Fruit fly (Drosophila melanogaster): ENCODE results near the gene dl.

The dl gene

DNA sequence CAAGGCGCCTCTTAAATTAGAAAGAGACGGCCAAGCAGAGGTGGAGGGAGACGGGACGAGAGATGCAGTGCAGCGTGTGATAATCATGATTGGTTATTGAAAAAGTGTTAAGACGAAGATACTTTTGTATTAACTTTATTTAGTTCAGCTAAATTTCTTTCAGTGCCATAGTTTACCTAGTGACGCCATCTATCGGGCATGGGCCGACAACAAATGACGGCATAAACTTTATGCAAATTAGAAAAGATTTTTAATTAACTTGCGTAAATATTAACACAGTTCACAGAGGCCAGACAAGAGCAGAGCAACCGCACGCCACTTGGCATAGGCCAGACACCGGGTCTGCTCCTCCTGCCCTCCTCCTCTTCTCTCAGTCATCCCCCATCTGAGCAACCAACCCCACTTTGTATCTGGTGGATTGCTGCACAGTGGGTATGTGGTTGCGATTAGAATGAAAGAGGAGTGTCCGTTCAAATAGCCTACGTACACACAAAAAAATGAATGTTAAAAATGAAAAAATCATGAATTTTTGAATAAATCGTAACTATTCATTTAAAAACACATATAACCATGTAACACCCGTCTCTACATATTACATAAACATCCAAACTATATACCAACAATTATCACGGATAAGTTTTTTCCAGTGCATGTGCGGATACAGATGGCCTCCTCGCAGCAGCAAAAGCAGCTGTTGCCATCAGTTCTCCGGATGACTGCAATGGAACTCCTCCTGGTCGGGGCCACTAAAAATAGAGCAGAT, 15.9 kb upstream of the dl start (continued):
- TF ChIP-seq lilli (GFP tag; optimal IDR thresholded peaks at IDR 0.05) (peak; percentile 76), CG14014 (GFP tag; IDR thresholded peaks at IDR 0.05) (peak; percentile 60; the same call in 1 of the 2 replicates), MTF-1 (GFP tag; optimal IDR thresholded peaks at IDR 0.05; ENCODE audit: borderline replicate concordance) (peak; percentile 52), CG8478 (optimal IDR thresholded peaks at IDR 0.05) (no peak), Drgx (GFP tag; IDR thresholded peaks at IDR 0.05) (peak; percentile 88), bigmax (GFP tag; optimal IDR thresholded peaks at IDR 0.05) (no peak), CG6175 (GFP tag; IDR thresholded peaks at IDR 0.05) (0 out of 3 replicates have a peak, but pooled peaks have one; percentile 35), CG10366 (GFP tag; IDR thresholded peaks at IDR 0.05) (peak; percentile 74), Six4 (GFP tag; optimal IDR thresholded peaks at IDR 0.05) (peak; percentile 84), CG13123 (GFP tag; optimal IDR thresholded peaks at IDR 0.05) (peak; percentile 47), BtbVII (GFP tag; optimal IDR thresholded peaks at IDR 0.05) (peak; percentile 65), esg (GFP tag; conservative IDR thresholded peaks at IDR 0.05) (peak; percentile 85), Lhr (GFP tag; optimal IDR thresholded peaks at IDR 0.05) (peak; percentile 41), CG9876 (GFP tag; optimal IDR thresholded peaks at IDR 0.05) (peak; percentile 74), slou (GFP tag; optimal IDR thresholded peaks at IDR 0.05) (peak; percentile 73), bcd (GFP tag; optimal IDR thresholded peaks at IDR 0.05) (peak; percentile 75), CG11093 (GFP tag; IDR thresholded peaks at IDR 0.05) (peak; percentile 59; the same call in 2 of the 3 replicates), twi (tag; optimal IDR thresholded peaks at IDR 0.05) (peak; percentile 87), CG7556 (GFP tag; optimal IDR thresholded peaks at IDR 0.05) (peak; percentile 85), lola (GFP tag; optimal IDR thresholded peaks at IDR 0.05) (peak in 1 of 3 experiments; percentile 81), CG10979 (tag; optimal IDR thresholded peaks at IDR 0.05) (peak; percentile 89), H2.0 (GFP tag; IDR thresholded peaks at IDR 0.05) (peak; percentile 69), CG33213 (GFP tag; optimal IDR thresholded peaks at IDR 0.05) (peak; percentile 70), pzg (GFP tag; optimal IDR thresholded peaks at IDR 0.05) (no peak), CG8944 (GFP tag; optimal IDR thresholded peaks at IDR 0.05) (peak; percentile 77), gcm (GFP tag; optimal IDR thresholded peaks at IDR 0.05) (no peak), lov (optimal IDR thresholded peaks at IDR 0.05) (no peak), lov (GFP tag; IDR thresholded peaks at IDR 0.05) (peak; percentile 71; the same call in 2 of the 3 replicates), ara (GFP tag; IDR thresholded peaks at IDR 0.05) (peak; percentile 72), danr (GFP tag; IDR thresholded peaks at IDR 0.05) (peak; percentile 62), btn (GFP tag; optimal IDR thresholded peaks at IDR 0.05) (peak; percentile 82), crp (GFP tag; optimal IDR thresholded peaks at IDR 0.05) (peak in 1 of 2 experiments; percentile 45), tgo (GFP tag; IDR thresholded peaks at IDR 0.05) (peak; percentile 80), CG12391 (tag; optimal IDR thresholded peaks at IDR 0.05) (no peak), CG8924 (tag; optimal IDR thresholded peaks at IDR 0.05) (no peak), sob (GFP tag; IDR thresholded peaks at IDR 0.05) (peak; percentile 81), tin (GFP tag; optimal IDR thresholded peaks at IDR 0.05) (peak; percentile 81), CG3163 (GFP tag; optimal IDR thresholded peaks at IDR 0.05) (peak; percentile 34), CG8281 (tag; optimal IDR thresholded peaks at IDR 0.05) (peak; percentile 47), CG32767 (GFP tag; IDR thresholded peaks at IDR 0.05) (peak; percentile 79), CG2712 (tag; optimal IDR thresholded peaks at IDR 0.05) (peak; percentile 88), eyg (GFP tag; optimal IDR thresholded peaks at IDR 0.05) (peak; percentile 62), Abd-B (GFP tag; optimal IDR thresholded peaks at IDR 0.05) (peak; percentile 63), Atf-2 (GFP tag; optimal IDR thresholded peaks at IDR 0.05) (peak; percentile 80), CG14965 (GFP tag; optimal IDR thresholded peaks at IDR 0.05; ENCODE audit: borderline replicate concordance) (peak; percentile 21), zfh1 (GFP tag; IDR thresholded peaks at IDR 0.05) (peak; percentile 82), CG3847 (GFP tag; IDR thresholded peaks at IDR 0.05) (peak; percentile 52; the same call in 1 of the 2 replicates), CG3407 (GFP tag; optimal IDR thresholded peaks at IDR 0.05) (peak; percentile 58), exex (tag; optimal IDR thresholded peaks at IDR 0.05) (peak; percentile 20), Usf (GFP tag; optimal IDR thresholded peaks at IDR 0.05) (no peak)
